Worm (Caenorhabditis elegans) whole organism, L1 larva: Measurements from ENCODE around the gene str-230.

ENCODE experiments used
- C04F5.9 ChIP-seq: sonication (generic microtip); optimal IDR thresholded peaks from 2 replicates; lab custom pipeline; 2016; ENCODE audit warnings: missing genetic modification characterization, missing compliant biosample characterization
- C16A3.4 ChIP-seq: fragments of 150-350 bp; optimal IDR thresholded peaks from 2 replicates; lab custom pipeline; 2014; ENCODE audit warnings: missing biosample characterization, missing genetic modification characterization
- Y116A8C.19 ChIP-seq: sonication (generic microtip); optimal IDR thresholded peaks from 2 replicates; lab custom pipeline; 2016; ENCODE audit warnings: missing compliant biosample characterization, missing genetic modification characterization, borderline replicate concordance
- aha-1 ChIP-seq: fragments of 150-350 bp; optimal IDR thresholded peaks from 2 replicates; lab custom pipeline; 2014; ENCODE audit warnings: missing biosample characterization, missing genetic modification characterization
- aly-2 ChIP-seq: fragments of 150-350 bp; optimal IDR thresholded peaks from 2 replicates; lab custom pipeline; 2014; ENCODE audit warnings: missing biosample characterization, missing genetic modification characterization
- ama-1 ChIP-seq: fragments of 150-350 bp; optimal IDR thresholded peaks from 2 replicates; lab custom pipeline; 2014
- blmp-1 ChIP-seq: fragments of 150-350 bp; optimal IDR thresholded peaks from 2 replicates; lab custom pipeline; 2014; ENCODE audit warnings: missing biosample characterization, missing genetic modification characterization
- ceh-8 ChIP-seq: fragments of 200-800 bp; sonication (Bioruptor generic); optimal IDR thresholded peaks from 2 replicates; lab custom pipeline; 2018; ENCODE audit warnings: mild to moderate bottlenecking, missing genetic modification characterization, moderate library complexity, missing compliant biosample characterization
- ceh-90 ChIP-seq: sonication (generic microtip); optimal IDR thresholded peaks from 2 replicates; lab custom pipeline; 2016; ENCODE audit warnings: missing genetic modification characterization, missing compliant biosample characterization
- dsc-1 ChIP-seq: sonication (generic microtip); optimal IDR thresholded peaks from 2 replicates; lab custom pipeline; 2016; ENCODE audit warnings: mild to moderate bottlenecking, missing genetic modification characterization, missing compliant biosample characterization
- efl-1 ChIP-seq, 4 experiments: fragments of 150-350 bp; optimal IDR thresholded peaks in 3 of 4; peaks in 1 of 4; 1 replicate in 1 of 4; 2 replicates in 3 of 4; lab custom pipeline; 2014; ENCODE audit warnings: missing biosample characterization in 2 of 4, missing genetic modification characterization in 2 of 4, missing genetic modification reagents in 2 of 4
- elt-2 ChIP-seq: sonication (generic microtip); optimal IDR thresholded peaks from 2 replicates; lab custom pipeline; 2016; ENCODE audit warnings: missing genetic modification characterization, mild to moderate bottlenecking, inconsistent platforms, missing compliant biosample characterization, missing genetic modification reagents
- elt-3 ChIP-seq, 6 experiments: fragments of 150-350 bp in 1 of 6; sonication (generic microtip); optimal IDR thresholded peaks; 2 replicates each; lab custom pipeline; 2017 to 2018; ENCODE audit warnings: missing biosample characterization in 6 of 6, missing genetic modification characterization in 6 of 6, inconsistent platforms in 1 of 6
- fkh-10 ChIP-seq: sonication (generic microtip); optimal IDR thresholded peaks from 2 replicates; lab custom pipeline; 2017; ENCODE audit warnings: missing biosample characterization, missing genetic modification reagents, missing genetic modification characterization
- fkh-4 ChIP-seq: sonication (generic microtip); optimal IDR thresholded peaks from 2 replicates; lab custom pipeline; 2016; ENCODE audit warnings: missing compliant biosample characterization, missing genetic modification characterization, borderline replicate concordance
- hpl-2 ChIP-seq: fragments of 150-350 bp; optimal IDR thresholded peaks from 2 replicates; lab custom pipeline; 2014; ENCODE audit warnings: missing biosample characterization, missing genetic modification reagents, missing genetic modification characterization
- irx-1 ChIP-seq: sonication (generic microtip); optimal IDR thresholded peaks from 2 replicates; lab custom pipeline; 2016; ENCODE audit warnings: missing genetic modification characterization, missing compliant biosample characterization
- lin-14 ChIP-seq: fragments of 200-800 bp; sonication (Bioruptor generic); optimal IDR thresholded peaks from 2 replicates; lab custom pipeline; 2018; ENCODE audit warnings: mild to moderate bottlenecking, missing genetic modification characterization, moderate library complexity, missing compliant biosample characterization
- lin-15B ChIP-seq: fragments of 150-350 bp; sonication (generic microtip); optimal IDR thresholded peaks from 3 replicates; lab custom pipeline; 2014; ENCODE audit warnings: missing biosample characterization, missing genetic modification characterization
- lin-35 ChIP-seq, 2 experiments: fragments of 150-350 bp; optimal IDR thresholded peaks; 2 replicates each; lab custom pipeline; 2014; ENCODE audit warnings: missing biosample characterization in 2 of 2, missing genetic modification characterization in 2 of 2, missing genetic modification reagents in 2 of 2
- lir-3 ChIP-seq: sonication (generic microtip); optimal IDR thresholded peaks from 2 replicates; lab custom pipeline; 2016; ENCODE audit warnings: mild to moderate bottlenecking, missing genetic modification characterization, moderate library complexity, missing compliant biosample characterization; ENCODE audit not compliant: poor library complexity
- lsy-2 ChIP-seq, 2 experiments: fragments of 150-350 bp; optimal IDR thresholded peaks; 2 replicates each; lab custom pipeline; 2014; ENCODE audit warnings: missing biosample characterization in 2 of 2, missing genetic modification characterization in 2 of 2
- mdl-1 ChIP-seq, 2 experiments: fragments of 150-350 bp; optimal IDR thresholded peaks; 2 replicates each; lab custom pipeline; 2014 to 2017; ENCODE audit warnings: missing biosample characterization in 2 of 2, missing genetic modification characterization in 2 of 2, inconsistent platforms in 1 of 2
- mef-2 ChIP-seq: fragments of 150-350 bp; optimal IDR thresholded peaks from 2 replicates; lab custom pipeline; 2014; ENCODE audit warnings: missing biosample characterization, missing genetic modification characterization
- nhr-11 ChIP-seq: fragments of 150-350 bp; optimal IDR thresholded peaks from 2 replicates; lab custom pipeline; 2014; ENCODE audit warnings: missing biosample characterization, missing genetic modification characterization
- nhr-19 ChIP-seq: fragments of 200-800 bp; sonication (Bioruptor generic); conservative IDR thresholded peaks from 2 replicates; pipeline ENCODE4 v1.3.6; 2022; ENCODE audit warnings: missing genetic modification characterization, missing compliant biosample characterization
- nhr-20 ChIP-seq: sonication (generic microtip); optimal IDR thresholded peaks from 2 replicates; lab custom pipeline; 2016; ENCODE audit warnings: mild to moderate bottlenecking, missing genetic modification characterization, missing compliant biosample characterization
- nhr-28 ChIP-seq: fragments of 150-350 bp; optimal IDR thresholded peaks from 2 replicates; lab custom pipeline; 2014; ENCODE audit warnings: missing biosample characterization, missing genetic modification characterization
- nhr-85 ChIP-seq: sonication (generic microtip); peaks from one replicate; lab custom pipeline; 2016; ENCODE audit warnings: missing genetic modification characterization, inconsistent platforms, missing compliant biosample characterization
- nhr-90 ChIP-seq: sonication (generic microtip); optimal IDR thresholded peaks from 2 replicates; lab custom pipeline; 2016; ENCODE audit warnings: mild to moderate bottlenecking, missing genetic modification characterization, missing compliant biosample characterization; ENCODE audit not compliant: poor library complexity
- pax-3 ChIP-seq: fragments of 200-800 bp; sonication (Bioruptor generic); optimal IDR thresholded peaks from 2 replicates; lab custom pipeline; 2018; ENCODE audit warnings: mild to moderate bottlenecking, missing genetic modification characterization, moderate library complexity, missing compliant biosample characterization
- rnt-1 ChIP-seq: sonication (generic microtip); optimal IDR thresholded peaks from 2 replicates; lab custom pipeline; 2016; ENCODE audit warnings: mild to moderate bottlenecking, missing genetic modification characterization, moderate library complexity, missing compliant biosample characterization
- snpc-4 ChIP-seq: fragments of 150-350 bp; optimal IDR thresholded peaks from 2 replicates; lab custom pipeline; 2014; ENCODE audit warnings: missing biosample characterization, missing genetic modification characterization
- snu-23 ChIP-seq: sonication (generic microtip); optimal IDR thresholded peaks from 2 replicates; lab custom pipeline; 2016; ENCODE audit warnings: missing genetic modification characterization, missing compliant biosample characterization
- sox-4 ChIP-seq: sonication (generic microtip); optimal IDR thresholded peaks from 2 replicates; lab custom pipeline; 2016; ENCODE audit warnings: missing genetic modification characterization, missing compliant biosample characterization
- sup-37 ChIP-seq: fragments of 200-800 bp; sonication (Bioruptor generic); optimal IDR thresholded peaks from 2 replicates; lab custom pipeline; 2018; ENCODE audit warnings: mild to moderate bottlenecking, missing genetic modification characterization, missing compliant biosample characterization
- unc-130 ChIP-seq: fragments of 150-350 bp; optimal IDR thresholded peaks from 2 replicates; lab custom pipeline; 2017; ENCODE audit warnings: missing biosample characterization, missing genetic modification characterization, inconsistent platforms
- unc-98 ChIP-seq: fragments of 200-800 bp; sonication (Bioruptor generic); IDR thresholded peaks from 2 replicates; pipeline ENCODE4 v1.3.6; 2022; ENCODE audit warnings: missing genetic modification characterization, missing compliant biosample characterization
- zag-1 ChIP-seq: fragments of 150-350 bp; optimal IDR thresholded peaks from 2 replicates; lab custom pipeline; 2014; ENCODE audit warnings: missing biosample characterization, missing genetic modification characterization

Gene str-230

ce11 chrV:14230788-14231583, 20.3 kb upstream of the str-230 start:
- TF ChIP-seq nhr-90, result peak; percentile 20
- TF ChIP-seq snpc-4 (tag; lab: Kevin White, UChicago), result no peak
- TF ChIP-seq irx-1 (tag; lab: Kevin White, UChicago), result no peak
- peak; percentile 37 for TF ChIP-seq rnt-1 (tag; lab: Kevin White, UChicago)
- TF ChIP-seq lsy-2 (tag; optimal IDR thresholded peaks at IDR 0.05; lab: Kevin White, UChicago), result no peak
- TF ChIP-seq sup-37, result no peak
- peak; percentile 75 for TF ChIP-seq blmp-1
- peak; percentile 1 for TF ChIP-seq dsc-1
- no peak for TF ChIP-seq aha-1 (tag; lab: Kevin White, UChicago)
- TF ChIP-seq fkh-10 (GFP tag; lab: Kevin White, UChicago), result no peak
- TF ChIP-seq ceh-90 (tag; lab: Kevin White, UChicago), result no peak
- TF ChIP-seq, all 84 proteins: peak for 4

- TF ChIP-seq unc-98 (GFP tag; lab: Robert Waterston, UW) (no peak), lin-15B (tag; lab: Kevin White, UChicago) (no peak), snu-23 (no peak), sox-4 (tag; lab: Kevin White, UChicago) (no peak), nhr-11 (tag; lab: Kevin White, UChicago) (no peak), C16A3.4 (tag; lab: Kevin White, UChicago) (no peak), mef-2 (tag; lab: Kevin White, UChicago) (no peak), ama-1 (no peak), hpl-2 (GFP tag; lab: Kevin White, UChicago) (no peak), aly-2 (no peak)
Measured at ce11 chrV:14226373-14226772, 15.7 kb upstream of the str-230 start, which contains the start of gene nep-21. Gene nep-21 (minus strand): TSS chrV:14226473.

ce11 chrV:14223141-14223540, 12.5 kb upstream of the str-230 start:
- TF ChIP-seq ceh-8 (GFP tag; lab: Kevin White, UChicago), result no peak
- no peak for TF ChIP-seq efl-1 (optimal IDR thresholded peaks at IDR 0.05; lab: Kevin White, UChicago)
- peak in 1 of 2 experiments; percentile 92 for TF ChIP-seq efl-1 (GFP tag; optimal IDR thresholded peaks at IDR 0.05 in 1 of 2; lab: Kevin White, UChicago)

- TF ChIP-seq pax-3 (tag; lab: Kevin White, UChicago) (no peak), Y116A8C.19 (tag; lab: Kevin White, UChicago) (no peak), aly-2 (no peak), fkh-4 (tag; lab: Kevin White, UChicago) (no peak), nhr-28 (tag; lab: Kevin White, UChicago) (no peak)
- TF ChIP-seq, all 84 proteins: peak for 0
Measured at ce11 chrV:14215106-14215505, 4.5 kb upstream of the str-230 start, which contains the start of gene T16A9.5. Gene T16A9.5 (minus strand): TSS chrV:14215206.

ce11 chrV:14212813-14213212, 2.2 kb upstream of the str-230 start:
- no peak for TF ChIP-seq lir-3
- TF ChIP-seq elt-3 (tag; optimal IDR thresholded peaks at IDR 0.05; lab: Kevin White, UChicago), result peak in 2 of 6 experiments; percentile 29 to 94
- TF ChIP-seq nhr-90, result peak; percentile 22
- TF ChIP-seq elt-2, result peak; percentile 78
- TF ChIP-seq efl-1 (optimal IDR thresholded peaks at IDR 0.05; lab: Kevin White, UChicago), result no peak
- peak in 1 of 2 experiments; percentile 84 for TF ChIP-seq efl-1 (GFP tag; optimal IDR thresholded peaks at IDR 0.05 in 1 of 2; lab: Kevin White, UChicago)
- peak; percentile 57 for TF ChIP-seq nhr-20 (tag; lab: Kevin White, UChicago)
- TF ChIP-seq C04F5.9 (tag; lab: Kevin White, UChicago), result no peak
- TF ChIP-seq unc-130 (tag; lab: Kevin White, UChicago), result no peak
- peak; percentile 68 for TF ChIP-seq lin-14
- TF ChIP-seq zag-1 (tag; lab: Kevin White, UChicago), result no peak
- TF ChIP-seq nhr-85 (tag; lab: Kevin White, UChicago), result peak; percentile 70
- peak in 1 of 2 experiments; percentile 13 for TF ChIP-seq lsy-2 (tag; optimal IDR thresholded peaks at IDR 0.05; lab: Kevin White, UChicago)
- TF ChIP-seq snu-23, result peak; percentile 29
- peak in 1 of 2 experiments; percentile 52 for TF ChIP-seq lin-35 (GFP tag; optimal IDR thresholded peaks at IDR 0.05; lab: Kevin White, UChicago)
- peak in 1 of 2 experiments; percentile 54 for TF ChIP-seq mdl-1 (tag; optimal IDR thresholded peaks at IDR 0.05; lab: Kevin White, UChicago)
- TF ChIP-seq nhr-19 (GFP tag; lab: Robert Waterston, UW), result 0 out of 2 replicates have a peak, but pooled peaks have one; percentile 20
- TF ChIP-seq blmp-1, result peak; percentile 90
